Fruit fly (Drosophila melanogaster): ENCODE results near the gene CG9356.
A peak's percentile ranks its signal among the peaks of the same experiment; 100 is the strongest.

The CG9356 gene

dm6 chr3R:9394385-9395042 is 9.6 kb downstream of the CG9356 start, which contains the start of gene FER (continued):
- TF ChIP-seq Sry-δ (GFP tag; optimal IDR thresholded peaks at IDR 0.05) (no peak), CG10979 (tag; optimal IDR thresholded peaks at IDR 0.05) (peak; percentile 31), D (optimal IDR thresholded peaks at IDR 0.05) (no peak), D (GFP tag; optimal IDR thresholded peaks at IDR 0.05) (no peak), CkIIα-i1 (GFP tag; IDR thresholded peaks at IDR 0.05) (no peak), Bdp1 (GFP tag; optimal IDR thresholded peaks at IDR 0.05) (no peak), CG10431 (GFP tag; optimal IDR thresholded peaks at IDR 0.05) (no peak), fd96Cb (tag; optimal IDR thresholded peaks at IDR 0.05) (no peak), Ssrp (tag; optimal IDR thresholded peaks at IDR 0.05) (no peak), lmd (GFP tag; IDR thresholded peaks at IDR 0.05) (no peak; the same call in 1 of the 2 replicates), sima (GFP tag; optimal IDR thresholded peaks at IDR 0.05) (no peak), bigmax (GFP tag; optimal IDR thresholded peaks at IDR 0.05) (no peak), CG18599 (GFP tag; optimal IDR thresholded peaks at IDR 0.05) (peak; percentile 45), B-H2 (GFP tag; optimal IDR thresholded peaks at IDR 0.05) (peak; percentile 43), CG14014 (GFP tag; IDR thresholded peaks at IDR 0.05) (peak; percentile 36; the same call in 1 of the 2 replicates), fd3F (GFP tag; optimal IDR thresholded peaks at IDR 0.05) (no peak), gce (GFP tag; IDR thresholded peaks at IDR 0.05) (no peak; the same call in 2 of the 3 replicates), slp2 (GFP tag; optimal IDR thresholded peaks at IDR 0.05) (no peak), ttk (GFP tag; IDR thresholded peaks at IDR 0.05) (no peak), CG11093 (GFP tag; IDR thresholded peaks at IDR 0.05) (no peak), CG30403 (GFP tag; optimal IDR thresholded peaks at IDR 0.05) (no peak), twi (tag; optimal IDR thresholded peaks at IDR 0.05) (no peak), CG15269 (tag; optimal IDR thresholded peaks at IDR 0.05) (peak; percentile 27), Chrac-16 (GFP tag; optimal IDR thresholded peaks at IDR 0.05) (no peak), CG1832 (GFP tag; optimal IDR thresholded peaks at IDR 0.05) (peak; percentile 78), CG17912 (GFP tag; optimal IDR thresholded peaks at IDR 0.05) (peak; percentile 23), fu2 (GFP tag; optimal IDR thresholded peaks at IDR 0.05) (no peak), Ptx1 (GFP tag; IDR thresholded peaks at IDR 0.05) (no peak), HHEX (GFP tag; optimal IDR thresholded peaks at IDR 0.05) (peak; percentile 47), CG17612 (GFP tag; IDR thresholded peaks at IDR 0.05) (no peak), ken (GFP tag; IDR thresholded peaks at IDR 0.05) (peak; percentile 47; the same call in 1 of the 3 replicates), tx (GFP tag; optimal IDR thresholded peaks at IDR 0.05) (no peak), Antp (GFP tag; optimal IDR thresholded peaks at IDR 0.05) (peak; percentile 38), YL-1 (GFP tag; optimal IDR thresholded peaks at IDR 0.05) (no peak), CHES-1-like (GFP tag; optimal IDR thresholded peaks at IDR 0.05) (peak; percentile 53), seq (GFP tag; IDR thresholded peaks at IDR 0.05) (no peak; the same call in 1 of the 2 replicates), scrt (GFP tag; optimal IDR thresholded peaks at IDR 0.05) (peak; percentile 57), aop (GFP tag; IDR thresholded peaks at IDR 0.05) (peak; percentile 59; the same call in 1 of the 2 replicates), da (GFP tag; optimal IDR thresholded peaks at IDR 0.05) (no peak), Dbx (GFP tag; IDR thresholded peaks at IDR 0.05) (peak; percentile 78; the same call in 2 of the 3 replicates), Hr3 (GFP tag; optimal IDR thresholded peaks at IDR 0.05) (no peak), tll (GFP tag; optimal IDR thresholded peaks at IDR 0.05) (peak in 1 of 2 experiments; percentile 50), Xbp1 (GFP tag; optimal IDR thresholded peaks at IDR 0.05) (no peak), lov (optimal IDR thresholded peaks at IDR 0.05) (no peak), lov (GFP tag; IDR thresholded peaks at IDR 0.05) (0 out of 3 replicates have a peak, but pooled peaks have one; percentile 73), Atf3 (GFP tag; optimal IDR thresholded peaks at IDR 0.05) (peak; percentile 5), Ets65A (GFP tag) (peak; percentile 80), Fer2 (tag; optimal IDR thresholded peaks at IDR 0.05) (no peak), Pdp1 (GFP tag; optimal IDR thresholded peaks at IDR 0.05) (peak in 1 of 2 experiments; percentile 24), CG3407 (GFP tag; optimal IDR thresholded peaks at IDR 0.05) (no peak), cas (GFP tag; IDR thresholded peaks at IDR 0.05) (no peak)

Measured in whole organism, embryonic.